Fruit fly (Drosophila melanogaster): Measurements from ENCODE around the gene CG14402.

The CG14402 gene

DNA sequence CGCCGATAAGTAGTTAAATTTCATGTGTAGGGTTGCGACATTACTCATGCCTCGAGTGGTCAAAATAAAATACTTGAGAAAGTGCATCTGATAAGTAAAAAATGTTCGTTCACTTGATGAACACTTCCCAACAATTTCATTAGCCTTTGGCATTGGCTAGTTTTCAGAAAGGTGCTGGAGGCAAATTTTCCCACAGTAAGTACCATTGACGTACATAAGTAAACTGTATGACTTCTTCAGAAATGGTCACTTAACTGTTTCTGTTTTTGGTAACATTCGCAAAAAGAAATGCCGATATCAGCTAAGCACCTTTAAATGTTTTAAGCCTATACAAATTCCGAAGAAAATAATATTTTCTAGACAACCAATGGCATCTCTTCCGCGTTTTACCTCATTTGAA lies 34.0 kb downstream of the CG14402 start:
- TF ChIP-seq fd96Ca (GFP tag; IDR thresholded peaks at IDR 0.05) (no peak), CG9948 (tag; optimal IDR thresholded peaks at IDR 0.05) (no peak), Ets98B (GFP tag; IDR thresholded peaks at IDR 0.05) (no peak), CG34367 (tag; optimal IDR thresholded peaks at IDR 0.05) (no peak), rn (GFP tag; IDR thresholded peaks at IDR 0.05) (no peak), D1 (tag; optimal IDR thresholded peaks at IDR 0.05) (no peak), CG8301 (tag; optimal IDR thresholded peaks at IDR 0.05) (no peak), EcR (GFP tag; optimal IDR thresholded peaks at IDR 0.05) (no peak), CG4496 (GFP tag; IDR thresholded peaks at IDR 0.05) (no peak), CG17806 (tag; optimal IDR thresholded peaks at IDR 0.05) (no peak)

DNA sequence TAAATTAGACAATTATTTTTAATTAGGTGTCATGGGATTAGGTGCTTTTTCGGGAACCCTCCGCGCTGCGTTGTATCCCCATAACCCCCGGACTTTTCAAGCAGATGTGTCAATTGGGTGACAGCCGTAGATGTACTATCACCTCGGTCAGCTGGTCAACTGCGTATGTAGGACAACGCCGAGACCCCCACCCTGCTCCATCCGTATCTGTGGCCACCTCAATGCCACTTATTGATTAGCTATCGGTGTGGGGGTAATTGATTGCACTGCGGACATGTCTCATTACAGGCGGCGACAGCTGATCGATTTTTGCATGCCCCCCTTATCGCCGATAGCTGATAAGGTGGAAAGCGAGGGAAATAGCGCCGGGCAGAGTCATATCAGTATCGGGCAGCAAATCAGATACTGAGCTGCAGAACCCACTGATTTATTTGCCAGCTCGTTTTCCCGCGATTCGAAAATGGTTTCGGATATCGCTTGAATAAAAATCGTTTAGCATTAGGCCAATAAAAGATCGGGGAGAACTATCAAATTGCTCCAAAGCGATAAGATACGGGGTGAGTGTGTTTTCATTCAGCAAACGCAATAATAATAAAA lies 34.6 kb downstream of the CG14402 start:
- 0 out of 3 replicates have a peak, but pooled peaks have one; percentile 18 for TF ChIP-seq fd96Ca (GFP tag; IDR thresholded peaks at IDR 0.05)
- TF ChIP-seq CG32121 (GFP tag; IDR thresholded peaks at IDR 0.05): no peak

DNA sequence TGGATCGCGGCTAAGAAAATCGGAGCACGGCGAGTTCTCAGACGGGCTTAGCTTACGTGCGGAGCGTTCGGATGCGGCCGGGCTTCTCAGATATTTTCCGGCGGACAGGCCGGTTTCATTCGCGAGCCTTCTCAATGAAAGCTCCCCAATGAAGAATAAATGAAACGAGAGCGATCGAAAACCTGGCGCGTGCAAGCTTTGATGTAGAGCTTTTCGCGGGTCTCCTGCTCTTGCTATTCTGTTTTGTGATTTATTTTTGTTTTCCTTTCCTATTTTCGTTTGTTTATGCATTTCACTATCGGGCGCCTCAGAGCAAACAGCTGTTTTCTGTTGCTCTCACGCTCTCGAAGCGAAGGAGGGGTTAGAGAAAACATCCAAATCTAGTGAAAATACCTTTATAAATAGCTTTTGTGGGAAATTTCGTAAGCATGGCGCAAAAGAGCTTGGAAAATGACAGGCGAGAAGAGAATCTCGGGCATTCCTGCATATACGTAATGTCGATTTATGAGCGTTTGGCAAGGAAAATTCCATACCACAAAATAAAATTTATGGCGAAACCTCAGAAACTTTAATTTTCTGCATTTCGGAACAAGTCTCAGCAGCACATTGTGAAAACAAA lies 36.9 kb downstream of the CG14402 start:
- TF ChIP-seq Snoo (tag; optimal IDR thresholded peaks at IDR 0.05): no peak
- TF ChIP-seq fd96Ca (GFP tag; IDR thresholded peaks at IDR 0.05): peak; percentile 6; the same call in 1 of the 3 replicates

DNA sequence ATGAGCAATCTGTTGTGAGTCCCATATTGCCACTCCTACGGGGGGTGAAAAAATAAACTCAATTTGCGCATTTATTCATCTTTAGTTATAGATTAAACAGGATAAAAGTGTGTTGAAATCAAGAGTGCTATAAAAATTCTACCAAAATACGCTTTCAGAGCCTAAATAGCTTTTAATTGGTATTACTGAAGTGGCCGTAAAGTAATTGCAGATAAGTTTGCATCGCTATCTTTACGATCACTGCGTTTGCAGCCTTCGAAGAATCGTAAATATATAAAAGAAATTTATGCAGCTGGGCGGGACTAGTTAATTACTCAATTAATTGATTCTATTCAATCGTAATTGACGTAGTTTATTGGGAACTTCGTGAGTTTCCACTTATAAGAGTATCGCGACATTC lies 38.2 kb downstream of the CG14402 start:
- no peak for TF ChIP-seq CG13204 (GFP tag; optimal IDR thresholded peaks at IDR 0.05)
- TF ChIP-seq gl (tag; optimal IDR thresholded peaks at IDR 0.05): no peak
- TF ChIP-seq CG15710 (tag; optimal IDR thresholded peaks at IDR 0.05): no peak
- TF ChIP-seq CG34367 (tag; optimal IDR thresholded peaks at IDR 0.05): no peak
- TF ChIP-seq Pif1A (GFP tag; optimal IDR thresholded peaks at IDR 0.05): no peak
- TF ChIP-seq CG14655 (GFP tag; optimal IDR thresholded peaks at IDR 0.05): no peak
- TF ChIP-seq EcR (GFP tag; optimal IDR thresholded peaks at IDR 0.05): no peak
- TF ChIP-seq CG9948 (tag; optimal IDR thresholded peaks at IDR 0.05): no peak
- no peak for TF ChIP-seq rn (GFP tag; IDR thresholded peaks at IDR 0.05)
- TF ChIP-seq CG32121 (GFP tag; IDR thresholded peaks at IDR 0.05): no peak
- TF ChIP-seq D1 (tag; optimal IDR thresholded peaks at IDR 0.05): no peak
- no peak for TF ChIP-seq Snoo (tag; optimal IDR thresholded peaks at IDR 0.05)
- TF ChIP-seq CG17806 (tag; optimal IDR thresholded peaks at IDR 0.05): no peak
- TF ChIP-seq CG8301 (tag; optimal IDR thresholded peaks at IDR 0.05): no peak
- no peak for TF ChIP-seq CG12605 (GFP tag; IDR thresholded peaks at IDR 0.05)
- no peak for TF ChIP-seq Ets98B (GFP tag; IDR thresholded peaks at IDR 0.05)
- no peak for TF ChIP-seq CG4496 (GFP tag; IDR thresholded peaks at IDR 0.05)

DNA sequence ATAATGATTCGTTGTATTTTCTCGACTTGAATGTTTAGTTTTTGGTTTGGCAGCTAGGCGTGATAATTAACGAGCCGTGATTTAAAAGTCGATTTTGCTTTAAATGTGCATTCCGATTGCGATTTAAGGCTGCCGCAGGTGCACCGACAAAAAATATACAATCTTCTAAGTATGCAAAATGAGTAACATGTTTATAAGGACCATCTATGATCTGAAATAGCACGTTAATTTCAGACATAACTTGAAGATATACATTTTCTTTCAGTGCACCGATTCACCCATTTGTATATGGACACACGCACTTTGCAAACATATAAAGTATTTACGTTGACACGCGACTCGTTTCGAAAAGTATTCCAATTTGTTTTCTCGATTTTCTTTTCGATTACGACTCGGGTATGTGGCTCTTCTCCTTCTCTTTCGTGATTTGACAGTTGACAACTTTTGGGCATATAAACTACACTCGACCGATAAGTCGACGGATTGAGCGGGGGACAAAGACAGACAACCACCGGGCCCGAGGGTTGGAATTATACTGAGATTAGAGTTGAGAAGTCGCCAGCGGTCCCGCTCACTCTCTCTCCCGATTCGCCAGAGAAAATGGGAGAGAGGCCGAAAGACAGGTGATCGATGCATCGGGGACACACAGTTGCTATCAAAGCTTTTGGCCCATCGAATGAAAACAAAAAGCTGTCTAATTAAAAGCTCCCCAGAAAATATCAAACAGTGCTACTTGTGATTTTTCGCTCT lies 40.9 kb downstream of the CG14402 start:
- TF ChIP-seq fd96Ca (GFP tag; IDR thresholded peaks at IDR 0.05) (0 out of 3 replicates have a peak, but pooled peaks have one; percentile 32), CG12605 (GFP tag; IDR thresholded peaks at IDR 0.05) (no peak), Pif1A (GFP tag; optimal IDR thresholded peaks at IDR 0.05) (no peak), CG17806 (tag; optimal IDR thresholded peaks at IDR 0.05) (no peak), CG9948 (tag; optimal IDR thresholded peaks at IDR 0.05) (no peak), CG4496 (GFP tag; IDR thresholded peaks at IDR 0.05) (no peak; the same call in 2 of the 3 replicates), rn (GFP tag; IDR thresholded peaks at IDR 0.05) (no peak), EcR (GFP tag; optimal IDR thresholded peaks at IDR 0.05) (no peak), Snoo (tag; optimal IDR thresholded peaks at IDR 0.05) (no peak), CG8301 (tag; optimal IDR thresholded peaks at IDR 0.05) (peak; percentile 2), CG10348 (GFP tag; IDR thresholded peaks at IDR 0.05) (no peak), Pif1B (GFP tag; optimal IDR thresholded peaks at IDR 0.05) (no peak), CG14655 (GFP tag; optimal IDR thresholded peaks at IDR 0.05) (no peak), CG32121 (GFP tag; IDR thresholded peaks at IDR 0.05) (peak; percentile 65), CG15710 (tag; optimal IDR thresholded peaks at IDR 0.05) (no peak), Ets98B (GFP tag; IDR thresholded peaks at IDR 0.05) (no peak; the same call in 1 of the 2 replicates), CG34367 (tag; optimal IDR thresholded peaks at IDR 0.05) (no peak), gl (tag; optimal IDR thresholded peaks at IDR 0.05) (no peak), CG13204 (GFP tag; optimal IDR thresholded peaks at IDR 0.05) (no peak), CG8159 (tag; optimal IDR thresholded peaks at IDR 0.05) (no peak), D1 (tag; optimal IDR thresholded peaks at IDR 0.05) (no peak)

DNA sequence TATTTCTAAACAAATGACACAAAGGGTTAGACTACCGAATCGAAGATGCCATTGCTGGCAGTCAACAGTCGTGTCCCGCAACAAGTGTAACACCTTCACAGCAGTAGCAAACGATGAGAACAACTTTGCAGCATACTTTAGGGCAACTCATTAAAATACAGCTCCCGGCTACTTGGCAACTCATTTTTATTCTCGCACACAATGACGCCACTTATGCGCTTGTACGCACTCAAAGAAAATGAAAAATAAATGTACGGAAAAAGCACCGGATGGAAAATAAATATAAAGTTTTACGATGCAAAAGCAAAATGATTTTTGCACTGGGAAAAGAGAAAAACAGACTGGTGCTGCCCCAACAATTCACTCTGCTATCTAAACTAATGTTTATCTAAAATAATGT lies 42.1 kb downstream of the CG14402 start:
- TF ChIP-seq CG9948 (tag; optimal IDR thresholded peaks at IDR 0.05) (no peak), CG14655 (GFP tag; optimal IDR thresholded peaks at IDR 0.05) (peak; percentile 58), CG8159 (tag; optimal IDR thresholded peaks at IDR 0.05) (peak; percentile 9), CG8301 (tag; optimal IDR thresholded peaks at IDR 0.05) (peak; percentile 40), CG12605 (GFP tag; IDR thresholded peaks at IDR 0.05) (peak; percentile 73), Snoo (tag; optimal IDR thresholded peaks at IDR 0.05) (no peak), Ets98B (GFP tag; IDR thresholded peaks at IDR 0.05) (peak; percentile 61), CG32121 (GFP tag; IDR thresholded peaks at IDR 0.05) (peak; percentile 16; the same call in 1 of the 2 replicates), CG15710 (tag; optimal IDR thresholded peaks at IDR 0.05) (peak; percentile 9), fd96Ca (GFP tag; IDR thresholded peaks at IDR 0.05) (no peak; the same call in 2 of the 3 replicates), CG34367 (tag; optimal IDR thresholded peaks at IDR 0.05) (peak; percentile 38), CG13204 (GFP tag; optimal IDR thresholded peaks at IDR 0.05) (no peak), gl (tag; optimal IDR thresholded peaks at IDR 0.05) (peak; percentile 59), CG4496 (GFP tag; IDR thresholded peaks at IDR 0.05) (peak; percentile 77), EcR (GFP tag; optimal IDR thresholded peaks at IDR 0.05) (no peak), CG17806 (tag; optimal IDR thresholded peaks at IDR 0.05) (no peak), Pif1A (GFP tag; optimal IDR thresholded peaks at IDR 0.05) (peak; percentile 29), CG10348 (GFP tag; IDR thresholded peaks at IDR 0.05) (no peak), D1 (tag; optimal IDR thresholded peaks at IDR 0.05) (peak; percentile 43), rn (GFP tag; IDR thresholded peaks at IDR 0.05) (no peak), Pif1B (GFP tag; optimal IDR thresholded peaks at IDR 0.05) (no peak)

Data from whole organism, pupa.